Worm (Caenorhabditis elegans): ENCODE data around the gene F41E7.7.

DNA sequence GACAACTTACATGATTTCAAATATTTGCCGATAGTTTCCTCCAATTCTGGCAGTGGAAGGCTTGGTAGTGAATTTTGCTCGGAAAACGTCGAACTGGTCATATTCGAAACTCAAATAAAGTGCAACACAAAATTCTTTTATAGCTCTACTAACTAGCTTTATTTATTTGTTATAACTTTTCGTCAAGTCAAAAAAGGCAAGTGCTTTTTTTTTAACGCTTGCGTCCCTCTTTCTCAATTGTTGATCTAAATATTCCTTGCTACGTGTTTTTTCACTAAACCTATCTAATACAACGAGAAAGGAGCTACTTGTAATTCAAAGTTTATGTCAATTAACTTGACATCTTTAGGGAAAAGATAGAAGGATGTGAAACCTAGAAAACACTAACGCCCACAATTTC is 2.8 kb downstream of the F41E7.7 start, which contains the start of gene F41E7.6:
- TF ChIP-seq ceh-36 (tag; optimal IDR thresholded peaks at IDR 0.05) (no peak), ama-1 (optimal IDR thresholded peaks at IDR 0.05) (no peak), tra-4 (tag; optimal IDR thresholded peaks at IDR 0.05) (no peak), scrt-1 (GFP tag; IDR thresholded peaks at IDR 0.05) (no peak), ets-7 (tag; optimal IDR thresholded peaks at IDR 0.05) (no peak)
